Worm (Caenorhabditis elegans) whole organism, mixed stage, embryonic: Measurements from ENCODE around the gene ZK1307.4.

Experiments used
- ceh-39 ChIP-seq: fragments of 150-350 bp; optimal IDR thresholded peaks from 2 replicates; lab custom pipeline; 2014; ENCODE audit warnings: missing biosample characterization, missing genetic modification characterization
- ces-1 ChIP-seq: fragments of 150-350 bp; optimal IDR thresholded peaks from 2 replicates; lab custom pipeline; 2014; ENCODE audit warnings: missing biosample characterization, missing genetic modification reagents, missing genetic modification characterization
- elt-1 ChIP-seq: sonication (generic microtip); optimal IDR thresholded peaks from 2 replicates; lab custom pipeline; 2017; ENCODE audit warnings: missing genetic modification characterization, mild to moderate bottlenecking, missing compliant biosample characterization, antibody characterized with exemption, moderate library complexity, borderline replicate concordance; ENCODE audit not compliant: insufficient read depth
- elt-3 ChIP-seq: fragments of 150-350 bp; optimal IDR thresholded peaks from 2 replicates; lab custom pipeline; 2014; ENCODE audit warnings: missing biosample characterization, missing genetic modification characterization
- lin-13 ChIP-seq: fragments of 150-350 bp; optimal IDR thresholded peaks from 2 replicates; lab custom pipeline; 2014; ENCODE audit warnings: missing biosample characterization, missing genetic modification characterization
- lsy-2 ChIP-seq: fragments of 150-350 bp; optimal IDR thresholded peaks from 2 replicates; lab custom pipeline; 2014; ENCODE audit warnings: missing biosample characterization, missing genetic modification characterization
- mep-1 ChIP-seq: fragments of 150-350 bp; optimal IDR thresholded peaks from 2 replicates; lab custom pipeline; 2017; ENCODE audit warnings: missing biosample characterization, missing genetic modification reagents, missing genetic modification characterization, inconsistent platforms
- mls-2 ChIP-seq: sonication (generic microtip); optimal IDR thresholded peaks from 2 replicates; lab custom pipeline; 2016; ENCODE audit warnings: mild to moderate bottlenecking, missing genetic modification characterization, moderate library complexity, missing compliant biosample characterization
- snpc-4 ChIP-seq: fragments of 150-350 bp; optimal IDR thresholded peaks from 2 replicates; lab custom pipeline; 2014; ENCODE audit warnings: missing biosample characterization, missing genetic modification characterization
- unc-39 ChIP-seq: fragments of 150-350 bp; optimal IDR thresholded peaks from 2 replicates; lab custom pipeline; 2014; ENCODE audit warnings: missing biosample characterization, missing genetic modification characterization
- unc-62 ChIP-seq: fragments of 150-350 bp; optimal IDR thresholded peaks from 2 replicates; lab custom pipeline; 2014; ENCODE audit warnings: missing biosample characterization, missing genetic modification reagents, missing genetic modification characterization
- ztf-11 ChIP-seq: fragments of 150-350 bp; optimal IDR thresholded peaks from 2 replicates; lab custom pipeline; 2014; ENCODE audit warnings: missing biosample characterization, missing genetic modification characterization

DNA sequence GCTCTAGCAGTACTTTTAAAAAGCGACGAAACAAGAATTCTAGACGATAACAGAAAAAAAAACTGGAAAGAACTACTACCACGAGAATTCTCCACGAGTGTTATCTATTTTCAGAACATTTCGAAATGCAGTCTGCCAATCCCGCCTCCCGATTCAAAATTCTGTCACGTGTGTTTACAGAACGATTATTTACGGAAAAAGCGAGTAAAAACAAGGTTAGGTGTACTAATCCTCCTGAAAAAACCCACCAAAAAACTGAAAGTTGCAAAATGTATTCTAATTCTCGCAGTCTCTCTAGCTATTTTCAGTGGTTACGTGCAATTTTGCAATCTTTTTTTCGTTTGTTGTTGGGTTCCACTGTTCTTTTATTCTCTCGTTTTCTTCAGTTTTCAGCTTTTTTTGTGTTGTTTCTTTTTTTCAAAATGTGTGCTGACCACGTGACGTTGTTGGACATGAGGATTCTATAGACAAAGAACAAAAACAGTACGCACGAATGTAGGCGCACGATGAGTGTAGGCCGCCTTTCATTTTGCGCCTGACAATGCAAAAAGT, 45.0 kb downstream of the ZK1307.4 start:
- TF ChIP-seq mls-2 (no peak), ces-1 (GFP tag; lab: Kevin White, UChicago) (no peak), unc-62 (GFP tag; lab: Kevin White, UChicago) (no peak), mep-1 (tag; lab: Kevin White, UChicago) (no peak), ztf-11 (tag; lab: Kevin White, UChicago) (no peak), ceh-39 (tag; lab: Kevin White, UChicago) (no peak), elt-1 (no peak), lin-13 (tag; lab: Kevin White, UChicago) (no peak), elt-3 (tag; lab: Kevin White, UChicago) (no peak), unc-39 (tag; lab: Kevin White, UChicago) (no peak), lsy-2 (tag; lab: Kevin White, UChicago) (no peak), snpc-4 (tag; lab: Kevin White, UChicago) (no peak)
